Worm (Caenorhabditis elegans) whole organism, young adult: ENCODE measurements around the gene npr-20.

ENCODE experiments used
- lin-26 ChIP-seq: fragments of 200-800 bp; sonication (Bioruptor generic); IDR thresholded peaks from 2 replicates; pipeline ENCODE4 v1.3.6; 2022; ENCODE audit warnings: missing genetic modification reagents, missing genetic modification characterization, missing compliant biosample characterization
- madf-6 ChIP-seq: fragments of 200-800 bp; sonication (Bioruptor generic); IDR thresholded peaks from 2 replicates; pipeline ENCODE4 v1.3.6; 2022; ENCODE audit warnings: missing genetic modification reagents, missing genetic modification characterization, missing compliant biosample characterization
- madf-8 ChIP-seq: fragments of 200-800 bp; sonication (Bioruptor generic); conservative IDR thresholded peaks from 2 replicates; pipeline ENCODE4 v1.3.6; 2022; ENCODE audit warnings: missing genetic modification reagents, missing genetic modification characterization, missing compliant biosample characterization

DNA sequence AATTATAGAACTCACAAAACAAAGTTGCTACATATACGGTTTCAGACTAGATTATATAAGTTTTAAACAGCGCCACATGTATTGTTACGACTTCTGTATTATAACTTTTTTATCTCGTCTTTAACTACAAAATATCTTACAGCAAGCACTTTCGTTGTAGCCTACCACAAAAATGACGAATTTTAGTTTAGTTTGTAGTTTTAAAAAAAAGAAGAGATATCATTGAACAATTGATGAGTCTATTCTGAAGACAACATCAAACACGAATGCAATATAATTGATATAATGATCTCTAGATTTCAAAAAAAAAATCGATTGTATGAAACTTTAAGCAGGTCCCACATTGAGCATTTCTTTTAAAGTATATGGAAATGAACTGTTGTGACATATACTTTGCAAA is 50.7 kb downstream of the npr-20 start:
- TF ChIP-seq madf-6 (no peak), madf-8 (GFP tag; lab: Robert Waterston, UW) (no peak), lin-26 (GFP tag; lab: Robert Waterston, UW) (no peak)
